Worm (Caenorhabditis elegans) whole organism, L4/young adult: Measurements from ENCODE around the gene nhr-25.

Source experiments
- W03F9.2 ChIP-seq: fragments of 150-350 bp; optimal IDR thresholded peaks from 2 replicates; lab custom pipeline; 2014; ENCODE audit warnings: missing biosample characterization, missing genetic modification characterization
- dao-5 ChIP-seq: sonication (generic microtip); optimal IDR thresholded peaks from 2 replicates; lab custom pipeline; 2016; ENCODE audit warnings: missing genotype, missing genetic modification characterization, moderate library complexity, missing compliant biosample characterization
- him-1 ChIP-seq: sonication (generic microtip); optimal IDR thresholded peaks from 2 replicates; lab custom pipeline; 2016; ENCODE audit warnings: missing genotype, missing genetic modification reagents, missing genetic modification characterization, missing compliant biosample characterization

nhr-25 gene

ce11 chrX:13032610-13033009 lies 24.3 kb downstream of the nhr-25 start, which contains the start of gene npr-10:
Gene npr-10, minus strand, starts transcription at chrX:13032710.
- TF ChIP-seq W03F9.2 (no peak), him-1 (tag; lab: Kevin White, UChicago) (no peak), dao-5 (tag; lab: Kevin White, UChicago) (no peak)

ce11 chrX:13033850-13034249 lies 25.6 kb downstream of the nhr-25 start:
- TF ChIP-seq him-1 (tag; lab: Kevin White, UChicago): no peak
- TF ChIP-seq W03F9.2: no peak
- no peak for TF ChIP-seq dao-5 (tag; lab: Kevin White, UChicago)

DNA sequence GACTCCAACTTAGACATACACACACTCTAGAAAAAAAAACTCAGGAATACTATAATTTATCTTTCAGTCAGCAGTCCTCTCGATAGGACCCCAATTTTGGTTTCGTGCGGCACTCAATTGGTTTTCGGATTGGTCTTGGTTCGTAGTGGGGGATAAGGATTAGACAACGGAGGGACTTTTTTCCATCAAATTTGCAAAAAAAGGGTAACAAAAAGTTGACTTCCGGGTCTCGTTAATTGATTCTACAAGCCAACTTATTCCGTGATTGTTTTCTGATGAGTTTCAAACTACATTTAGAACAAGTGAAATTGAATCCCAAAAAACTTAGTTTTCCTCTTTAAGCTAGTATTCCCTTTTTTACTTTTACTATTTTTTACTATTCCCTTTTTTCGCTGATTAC lies 26.0 kb downstream of the nhr-25 start:
- TF ChIP-seq him-1 (tag; lab: Kevin White, UChicago) (no peak), W03F9.2 (no peak), dao-5 (tag; lab: Kevin White, UChicago) (no peak)

- TF ChIP-seq him-1 (tag; lab: Kevin White, UChicago) (no peak), dao-5 (tag; lab: Kevin White, UChicago) (peak; percentile 17), W03F9.2 (peak; percentile 19)
Observed at ce11 chrX:13038791-13039190, 30.5 kb downstream of the nhr-25 start.

DNA sequence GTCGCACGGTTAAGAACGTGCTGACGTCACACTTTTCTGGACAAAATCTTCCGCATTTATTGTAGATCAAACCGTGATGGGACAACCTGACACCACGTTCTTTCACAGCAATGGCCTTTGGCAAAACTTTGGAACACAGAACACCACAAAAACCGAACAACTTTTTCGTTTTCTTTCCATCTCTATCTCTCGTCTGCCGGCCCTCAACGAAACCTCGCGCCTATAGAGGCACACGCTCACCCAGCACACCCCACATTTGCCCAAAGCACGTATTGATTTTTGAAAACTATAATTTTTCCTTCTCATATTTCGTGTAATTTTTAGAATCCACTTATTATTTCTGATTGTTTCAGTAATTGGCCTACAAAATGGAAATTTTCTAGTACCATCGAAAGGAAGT lies 33.5 kb downstream of the nhr-25 start:
- TF ChIP-seq him-1 (tag; lab: Kevin White, UChicago) (no peak), dao-5 (tag; lab: Kevin White, UChicago) (no peak), W03F9.2 (no peak)

ce11 chrX:13046324-13046723 lies 38.0 kb downstream of the nhr-25 start:
- TF ChIP-seq W03F9.2 (peak; percentile 62), him-1 (tag; lab: Kevin White, UChicago) (peak; percentile 87), dao-5 (tag; lab: Kevin White, UChicago) (peak; percentile 77)

- no peak for TF ChIP-seq W03F9.2
- no peak for TF ChIP-seq him-1 (tag; lab: Kevin White, UChicago)
- no peak for TF ChIP-seq dao-5 (tag; lab: Kevin White, UChicago)
Observed at ce11 chrX:13048258-13048657, 40.0 kb downstream of the nhr-25 start, which contains the start of gene C53C7.3. Gene C53C7.3, plus strand, starts transcription at chrX:13048558.

ce11 chrX:13051405-13051804 lies 43.1 kb downstream of the nhr-25 start, which contains the start of gene K03A11.1:
Gene K03A11.1, plus strand, starts transcription at chrX:13051705.
- TF ChIP-seq dao-5 (tag; lab: Kevin White, UChicago) (no peak), him-1 (tag; lab: Kevin White, UChicago) (no peak), W03F9.2 (no peak)

DNA sequence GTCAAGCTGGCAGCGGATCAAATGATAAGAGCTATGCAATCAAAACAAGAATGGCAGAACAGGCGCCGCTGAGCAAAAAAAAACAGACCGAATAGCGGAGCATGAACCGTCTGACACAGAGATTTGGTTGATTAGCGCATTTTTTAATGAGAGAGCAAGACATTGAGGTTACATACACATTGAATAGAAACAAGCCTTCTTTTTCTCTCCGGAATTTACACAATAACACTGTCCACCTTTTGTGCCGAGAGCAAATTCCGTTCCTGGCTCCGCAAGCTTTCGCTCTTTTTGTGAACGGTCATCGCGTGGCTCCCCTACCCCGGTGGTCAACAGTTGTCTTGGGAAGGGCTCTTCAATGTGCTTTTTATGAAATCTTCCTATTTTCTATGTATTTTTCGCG lies 47.3 kb downstream of the nhr-25 start, which contains the start of gene K03A11.6:
Gene K03A11.6 (plus strand): TSS at position 301 of the 400 bp plus-strand sequence.
- TF ChIP-seq dao-5 (tag; lab: Kevin White, UChicago): no peak
- no peak for TF ChIP-seq him-1 (tag; lab: Kevin White, UChicago)
- no peak for TF ChIP-seq W03F9.2

ce11 chrX:13059984-13060383 lies 51.7 kb downstream of the nhr-25 start:
- no peak for TF ChIP-seq dao-5 (tag; lab: Kevin White, UChicago)

- no peak for TF ChIP-seq him-1 (tag; lab: Kevin White, UChicago)
- TF ChIP-seq dao-5 (tag; lab: Kevin White, UChicago): no peak
- no peak for TF ChIP-seq W03F9.2
Observed at ce11 chrX:13061366-13061765, 53.1 kb downstream of the nhr-25 start.

ce11 chrX:13062934-13063585 lies 54.8 kb downstream of the nhr-25 start, which contains the start of gene K03A11.5:
Gene K03A11.5, plus strand, starts transcription at chrX:13063535.
- TF ChIP-seq him-1 (tag; lab: Kevin White, UChicago): no peak
- no peak for TF ChIP-seq dao-5 (tag; lab: Kevin White, UChicago)
- no peak for TF ChIP-seq W03F9.2
